Fruit fly (Drosophila melanogaster) S2 (cell line): Measurements from ENCODE around the gene ast.

ENCODE experiments used
- CG8478 ChIP-seq: fragments of >200 bp; optimal IDR thresholded peaks from 2 replicates; lab custom pipeline; 2018
- CTCF ChIP-seq, 2 experiments: fragments of >200 bp; optimal IDR thresholded peaks; 2 replicates each; lab custom pipeline; 2018

ast gene

dm6 chr2L:1125437-1125836, 47.7 kb downstream of the ast start:
- TF ChIP-seq CTCF (optimal IDR thresholded peaks at IDR 0.05; lab: Kevin White, UChicago) = no peak

dm6 chr2L:1126527-1126926, 48.8 kb downstream of the ast start:
- TF ChIP-seq CTCF (optimal IDR thresholded peaks at IDR 0.05; lab: Kevin White, UChicago) (no peak), CG8478 (no peak)

dm6 chr2L:1127434-1128089, 49.8 kb downstream of the ast start:
- TF ChIP-seq CG8478 (no peak), CTCF (optimal IDR thresholded peaks at IDR 0.05; lab: Kevin White, UChicago) (no peak)

- no peak for TF ChIP-seq CG8478
- TF ChIP-seq CTCF (optimal IDR thresholded peaks at IDR 0.05; lab: Kevin White, UChicago) = no peak
These were observed 50.7 kb downstream of the ast start for dm6 chr2L:1128344-1128931.

dm6 chr2L:1128932-1129887, 51.5 kb downstream of the ast start, which contains the start of the genes Pino and TBC1D23:
Gene Pino (minus strand): TSS chr2L:1128953.
Gene TBC1D23 (plus strand): TSS chr2L:1129316.
- TF ChIP-seq CG8478 = no peak
- no peak for TF ChIP-seq CTCF (optimal IDR thresholded peaks at IDR 0.05; lab: Kevin White, UChicago)
